Worm (Caenorhabditis elegans) whole organism, L3 larva: Measurements from ENCODE around the gene ubc-6.

Source experiments
- R02D3.7 ChIP-seq: fragments of 150-350 bp; optimal IDR thresholded peaks from 2 replicates; lab custom pipeline; 2014; ENCODE audit warnings: missing biosample characterization, missing genetic modification characterization
- ZK546.5 ChIP-seq: sonication (generic microtip); optimal IDR thresholded peaks from 2 replicates; lab custom pipeline; 2017; ENCODE audit warnings: missing biosample characterization, missing genetic modification characterization
- aly-2 ChIP-seq: fragments of 150-350 bp; optimal IDR thresholded peaks from 2 replicates; lab custom pipeline; 2014; ENCODE audit warnings: missing biosample characterization, missing genetic modification characterization
- ama-1 ChIP-seq: fragments of 150-350 bp; optimal IDR thresholded peaks from 2 replicates; lab custom pipeline; 2018
- ceh-28 ChIP-seq: fragments of 150-350 bp; optimal IDR thresholded peaks from 2 replicates; lab custom pipeline; 2014; ENCODE audit warnings: missing biosample characterization, missing genetic modification reagents, missing genetic modification characterization
- ceh-82 ChIP-seq: fragments of 150-350 bp; optimal IDR thresholded peaks from 2 replicates; lab custom pipeline; 2014; ENCODE audit warnings: missing biosample characterization, missing genetic modification characterization
- ceh-9 ChIP-seq: sonication (generic microtip); optimal IDR thresholded peaks from 2 replicates; lab custom pipeline; 2018; ENCODE audit warnings: missing biosample characterization, missing genetic modification characterization
- daf-12 ChIP-seq: fragments of 150-350 bp; optimal IDR thresholded peaks from 2 replicates; lab custom pipeline; 2014; ENCODE audit warnings: missing biosample characterization, missing genetic modification reagents, missing genetic modification characterization
- egl-27 ChIP-seq: sonication (generic microtip); optimal IDR thresholded peaks from 4 replicates; lab custom pipeline; 2017; ENCODE audit warnings: missing biosample characterization, missing genetic modification reagents, missing genetic modification characterization
- egl-5 ChIP-seq: fragments of 150-350 bp; optimal IDR thresholded peaks from 2 replicates; lab custom pipeline; 2017; ENCODE audit warnings: missing biosample characterization, missing genetic modification reagents, missing genetic modification characterization, inconsistent platforms
- elt-1 ChIP-seq: fragments of 150-350 bp; optimal IDR thresholded peaks from 2 replicates; lab custom pipeline; 2014; ENCODE audit warnings: missing biosample characterization, missing genetic modification characterization
- elt-2 ChIP-seq: sonication (generic microtip); optimal IDR thresholded peaks from 2 replicates; lab custom pipeline; 2016; ENCODE audit warnings: missing genetic modification reagents, mild to moderate bottlenecking, missing genetic modification characterization, missing compliant biosample characterization
- elt-3 ChIP-seq, 3 experiments: fragments of 150-350 bp in 1 of 3; sonication (generic microtip) in 2 of 3; optimal IDR thresholded peaks; 2 replicates in 2 of 3; 4 replicates in 1 of 3; lab custom pipeline; 2014 to 2017; ENCODE audit warnings: missing biosample characterization in 3 of 3, missing genetic modification characterization in 3 of 3
- eor-1 ChIP-seq, 2 experiments: fragments of 150-350 bp; optimal IDR thresholded peaks; 2 replicates each; lab custom pipeline; 2014 to 2018; ENCODE audit warnings: missing biosample characterization in 2 of 2, missing genetic modification characterization in 2 of 2
- fkh-10 ChIP-seq: sonication (generic microtip); optimal IDR thresholded peaks from 2 replicates; lab custom pipeline; 2017; ENCODE audit warnings: missing biosample characterization, missing genetic modification reagents, missing genetic modification characterization
- fkh-2 ChIP-seq: fragments of 150-350 bp; optimal IDR thresholded peaks from 2 replicates; lab custom pipeline; 2014; ENCODE audit warnings: missing biosample characterization, missing genetic modification reagents, missing genetic modification characterization
- fos-1 ChIP-seq: fragments of 150-350 bp; optimal IDR thresholded peaks from 2 replicates; lab custom pipeline; 2014; ENCODE audit warnings: missing biosample characterization, missing genetic modification characterization
- hmg-11 ChIP-seq: sonication (generic microtip); optimal IDR thresholded peaks from 2 replicates; lab custom pipeline; 2016; ENCODE audit warnings: missing genetic modification characterization, missing compliant biosample characterization
- jun-1 ChIP-seq: fragments of 150-350 bp; optimal IDR thresholded peaks from 2 replicates; lab custom pipeline; 2014; ENCODE audit warnings: missing biosample characterization, missing genetic modification reagents, missing genetic modification characterization
- lin-15B ChIP-seq: fragments of 150-350 bp; optimal IDR thresholded peaks from 2 replicates; lab custom pipeline; 2014; ENCODE audit warnings: missing biosample characterization, missing genetic modification characterization
- lin-39 ChIP-seq: fragments of 150-350 bp; optimal IDR thresholded peaks from 2 replicates; lab custom pipeline; 2018; ENCODE audit warnings: missing biosample characterization, missing genetic modification reagents, missing genetic modification characterization
- lsy-12 ChIP-seq: sonication (generic microtip); optimal IDR thresholded peaks from 2 replicates; lab custom pipeline; 2016; ENCODE audit warnings: mild to moderate bottlenecking, missing genetic modification characterization, missing compliant biosample characterization
- mdl-1 ChIP-seq: fragments of 150-350 bp; optimal IDR thresholded peaks from 2 replicates; lab custom pipeline; 2014; ENCODE audit warnings: missing biosample characterization, missing genetic modification characterization
- mml-1 ChIP-seq: fragments of 150-350 bp; sonication (generic microtip); optimal IDR thresholded peaks from 3 replicates; lab custom pipeline; 2014; ENCODE audit warnings: missing biosample characterization, missing genetic modification characterization
- nfya-1 ChIP-seq: sonication (generic microtip); optimal IDR thresholded peaks from 2 replicates; lab custom pipeline; 2017; ENCODE audit warnings: missing genetic modification characterization, mild to moderate bottlenecking, missing compliant biosample characterization, antibody characterized with exemption, moderate library complexity; ENCODE audit not compliant: insufficient read depth
- nhr-11 ChIP-seq: fragments of 150-350 bp; optimal IDR thresholded peaks from 2 replicates; lab custom pipeline; 2014; ENCODE audit warnings: missing biosample characterization, missing genetic modification characterization
- nhr-12 ChIP-seq: fragments of 150-350 bp; optimal IDR thresholded peaks from 2 replicates; lab custom pipeline; 2014; ENCODE audit warnings: missing biosample characterization, missing genetic modification characterization
- nhr-23 ChIP-seq: fragments of 150-350 bp; optimal IDR thresholded peaks from 2 replicates; lab custom pipeline; 2014; ENCODE audit warnings: missing biosample characterization, missing genetic modification reagents, missing genetic modification characterization
- nhr-25 ChIP-seq: sonication (generic microtip); optimal IDR thresholded peaks from 2 replicates; lab custom pipeline; 2017; ENCODE audit warnings: missing biosample characterization, missing genetic modification characterization
- nhr-43 ChIP-seq: sonication (generic microtip); optimal IDR thresholded peaks from 2 replicates; lab custom pipeline; 2016; ENCODE audit warnings: mild to moderate bottlenecking, missing genetic modification characterization, missing compliant biosample characterization; ENCODE audit not compliant: poor library complexity, severe bottlenecking
- nhr-67 ChIP-seq: fragments of 150-350 bp; optimal IDR thresholded peaks from 2 replicates; lab custom pipeline; 2014; ENCODE audit warnings: missing biosample characterization, missing genetic modification characterization
- nhr-76 ChIP-seq: fragments of 150-350 bp; sonication (generic microtip); optimal IDR thresholded peaks from 5 replicates; lab custom pipeline; 2014; ENCODE audit warnings: missing biosample characterization, missing genetic modification characterization
- pha-4 ChIP-seq: fragments of 150-350 bp; optimal IDR thresholded peaks from 2 replicates; lab custom pipeline; 2014; ENCODE audit warnings: missing biosample characterization, missing genetic modification reagents, missing genetic modification characterization
- pqm-1 ChIP-seq: fragments of 150-350 bp; optimal IDR thresholded peaks from 2 replicates; lab custom pipeline; 2017; ENCODE audit warnings: missing biosample characterization, missing genetic modification characterization, inconsistent platforms
- sea-2 ChIP-seq: fragments of 150-350 bp; sonication (generic microtip); optimal IDR thresholded peaks from 4 replicates; lab custom pipeline; 2014; ENCODE audit warnings: missing biosample characterization, missing genetic modification reagents, missing genetic modification characterization
- skn-1 ChIP-seq: fragments of 150-350 bp; optimal IDR thresholded peaks from 2 replicates; lab custom pipeline; 2014; ENCODE audit warnings: missing biosample characterization, missing genetic modification characterization
- snpc-4 ChIP-seq: fragments of 150-350 bp; optimal IDR thresholded peaks from 2 replicates; lab custom pipeline; 2014; ENCODE audit warnings: missing biosample characterization, missing genetic modification characterization
- tbx-2 ChIP-seq: sonication (generic microtip); optimal IDR thresholded peaks from 2 replicates; lab custom pipeline; 2016; ENCODE audit warnings: mild to moderate bottlenecking, missing genetic modification characterization, missing compliant biosample characterization
- unc-39 ChIP-seq: sonication (generic microtip); optimal IDR thresholded peaks from 4 replicates; lab custom pipeline; 2017; ENCODE audit warnings: missing biosample characterization, missing genetic modification characterization
- unc-62 ChIP-seq: fragments of 150-350 bp; sonication (generic microtip); optimal IDR thresholded peaks from 4 replicates; lab custom pipeline; 2014; ENCODE audit warnings: missing biosample characterization, missing genetic modification reagents, missing genetic modification characterization
- zag-1 ChIP-seq: fragments of 150-350 bp; optimal IDR thresholded peaks from 2 replicates; lab custom pipeline; 2014; ENCODE audit warnings: missing biosample characterization, missing genetic modification characterization
- ztf-11 ChIP-seq: fragments of 150-350 bp; optimal IDR thresholded peaks from 2 replicates; lab custom pipeline; 2014; ENCODE audit warnings: missing biosample characterization, missing genetic modification characterization
- ztf-4 ChIP-seq: fragments of 150-350 bp; optimal IDR thresholded peaks from 2 replicates; lab custom pipeline; 2014; ENCODE audit warnings: missing biosample characterization, missing genetic modification characterization

The ubc-6 gene

DNA sequence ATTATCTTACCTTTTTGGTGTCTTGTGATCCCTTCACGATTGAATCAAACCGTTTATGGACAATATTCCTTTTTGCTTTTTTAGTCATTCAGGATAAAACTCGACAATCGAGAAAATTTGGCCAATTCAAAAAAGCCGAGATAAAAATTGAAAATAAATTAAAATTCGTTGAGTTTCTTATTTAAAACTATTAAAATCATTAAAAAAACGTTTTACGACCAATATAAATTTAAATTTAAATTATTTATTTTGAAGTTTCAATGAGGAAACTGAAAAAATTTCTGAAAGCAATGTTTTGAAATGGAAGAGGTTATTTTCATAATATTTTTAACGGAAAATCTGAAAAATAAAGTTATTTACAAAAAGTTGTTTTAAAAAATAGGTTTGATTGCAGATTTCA lies 44.3 kb downstream of the ubc-6 start, which contains the start of gene ZK1290.15:
ZK1290.15 (plus strand) TSS at position 301 of the 400 bp plus-strand sequence.
- no peak for TF ChIP-seq nhr-11 (tag; lab: Kevin White, UChicago)
- no peak for TF ChIP-seq nhr-67 (tag; lab: Kevin White, UChicago)

DNA sequence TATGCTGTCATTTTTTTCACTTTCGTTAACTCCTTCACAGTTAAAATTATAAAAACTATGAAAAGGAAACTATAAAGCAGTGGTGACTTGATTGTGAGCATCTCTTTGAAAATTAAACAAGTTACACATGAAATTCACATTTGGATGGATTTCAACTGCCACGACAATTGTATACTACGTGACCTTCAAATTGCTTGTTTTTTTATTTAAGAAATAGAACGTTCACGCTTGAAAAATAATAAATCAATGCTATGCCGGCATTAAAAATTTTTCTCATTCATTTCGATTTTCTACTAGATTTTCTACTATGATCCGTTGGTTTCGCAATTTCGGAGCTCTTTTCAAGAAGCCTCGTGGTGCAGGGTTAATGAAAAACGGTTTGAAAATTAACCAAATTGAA lies 46.5 kb downstream of the ubc-6 start, which contains the start of the genes ZK1290.7 and rnh-1.1:
ZK1290.7 (minus strand) TSS at position 101 of the 400 bp plus-strand sequence.
rnh-1.1 (plus strand) TSS at position 281 of the 400 bp plus-strand sequence.
- TF ChIP-seq lsy-12 (tag; lab: Kevin White, UChicago) = no peak
- no peak for TF ChIP-seq elt-1 (tag; lab: Kevin White, UChicago)
- TF ChIP-seq lin-39 (tag; lab: Kevin White, UChicago) = no peak
- TF ChIP-seq lin-15B (tag; lab: Kevin White, UChicago) = no peak
- no peak for TF ChIP-seq nhr-67 (tag; lab: Kevin White, UChicago)
- TF ChIP-seq R02D3.7 (tag; lab: Kevin White, UChicago) = no peak
- no peak for TF ChIP-seq daf-12
- no peak for TF ChIP-seq fkh-10 (GFP tag; lab: Kevin White, UChicago)
- TF ChIP-seq nhr-25 (tag; lab: Kevin White, UChicago) = no peak
- no peak for TF ChIP-seq ceh-9
- TF ChIP-seq ztf-4 (tag; lab: Kevin White, UChicago) = no peak
- no peak for TF ChIP-seq nhr-76 (tag; lab: Kevin White, UChicago)
- TF ChIP-seq, all 47 proteins: peak for 0

- TF ChIP-seq ztf-11 (tag; lab: Kevin White, UChicago) (no peak), elt-2 (tag; lab: Kevin White, UChicago) (peak; percentile 86), sea-2 (GFP tag; lab: Kevin White, UChicago) (no peak), jun-1 (peak; percentile 45), mml-1 (peak; percentile 39), pqm-1 (peak; percentile 78), nhr-23 (tag; lab: Kevin White, UChicago) (peak; percentile 89), snpc-4 (no peak), nhr-43 (tag; lab: Kevin White, UChicago) (peak; percentile 94), nfya-1 (tag; lab: Kevin White, UChicago) (no peak), tbx-2 (tag; lab: Kevin White, UChicago) (peak; percentile 25), elt-1 (tag; lab: Kevin White, UChicago) (no peak), ceh-28 (peak; percentile 6), nhr-25 (tag; lab: Kevin White, UChicago) (peak; percentile 57)
Observed at ce11 chrII:7528210-7528609, 49.2 kb downstream of the ubc-6 start.

DNA sequence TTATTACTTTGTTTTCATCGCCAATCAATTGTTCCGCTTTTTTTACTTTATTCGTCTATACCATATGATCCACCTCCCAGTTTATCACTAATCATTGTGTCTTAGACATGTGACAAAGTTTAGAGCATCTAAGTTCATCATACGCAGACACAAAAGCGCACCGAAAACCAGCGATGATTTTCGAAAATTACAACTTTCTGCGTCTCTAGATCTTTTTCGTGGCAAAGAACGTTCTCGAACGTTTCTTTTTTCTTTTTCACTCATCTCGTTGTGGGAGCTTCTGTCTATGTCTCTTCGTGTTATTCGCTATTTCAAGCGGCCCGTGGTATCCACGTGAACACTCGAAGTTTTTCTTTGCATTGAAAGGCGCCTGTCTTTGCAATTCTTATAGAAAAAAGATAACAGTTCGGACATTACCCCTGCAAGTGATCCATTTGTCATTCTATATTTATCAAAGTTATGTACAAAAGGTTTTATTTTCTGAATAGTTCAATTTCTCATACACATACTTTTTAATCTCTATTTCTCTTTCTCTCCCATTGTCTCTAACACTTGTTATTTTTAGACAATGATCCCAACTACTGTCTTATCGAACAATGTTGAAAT lies 50.2 kb downstream of the ubc-6 start, which contains the start of gene ZK1290.5:
ZK1290.5 (plus strand) TSS at position 566 of the 606 bp plus-strand sequence.
- TF ChIP-seq ama-1 (lab: Kevin White, UChicago) (no peak), tbx-2 (tag; lab: Kevin White, UChicago) (peak; percentile 62), lsy-12 (tag; lab: Kevin White, UChicago) (peak; percentile 84), nhr-25 (tag; lab: Kevin White, UChicago) (peak; percentile 86), jun-1 (peak; percentile 93), egl-5 (tag; lab: Kevin White, UChicago) (peak; percentile 51), pha-4 (tag; lab: Kevin White, UChicago) (peak; percentile 84), zag-1 (tag; lab: Kevin White, UChicago) (no peak), aly-2 (tag; lab: Kevin White, UChicago) (no peak), ZK546.5 (no peak), eor-1 (tag; optimal IDR thresholded peaks at IDR 0.05; lab: Kevin White, UChicago) (no peak), mdl-1 (tag; lab: Kevin White, UChicago) (peak; percentile 53), elt-1 (tag; lab: Kevin White, UChicago) (peak; percentile 20), nhr-43 (tag; lab: Kevin White, UChicago) (peak; percentile 91), nhr-12 (tag; lab: Kevin White, UChicago) (no peak), fkh-10 (GFP tag; lab: Kevin White, UChicago) (no peak), mml-1 (peak; percentile 75), fkh-2 (tag; lab: Kevin White, UChicago) (no peak), ztf-4 (tag; lab: Kevin White, UChicago) (peak; percentile 35), fos-1 (tag; lab: Kevin White, UChicago) (peak; percentile 60), ceh-28 (peak; percentile 60), egl-27 (tag; lab: Kevin White, UChicago) (peak; percentile 77), ceh-9 (no peak), pqm-1 (peak; percentile 73), sea-2 (GFP tag; lab: Kevin White, UChicago) (no peak), elt-2 (tag; lab: Kevin White, UChicago) (peak; percentile 94), hmg-11 (tag; lab: Kevin White, UChicago) (no peak), R02D3.7 (tag; lab: Kevin White, UChicago) (no peak), unc-39 (no peak), lin-15B (tag; lab: Kevin White, UChicago) (peak; percentile 58), daf-12 (no peak), nhr-67 (tag; lab: Kevin White, UChicago) (no peak), unc-62 (GFP tag; lab: Kevin White, UChicago) (peak; percentile 34), skn-1 (tag; lab: Kevin White, UChicago) (peak; percentile 71), ceh-82 (tag; lab: Kevin White, UChicago) (no peak), elt-3 (tag; optimal IDR thresholded peaks at IDR 0.05; lab: Kevin White, UChicago) (peak; percentile 1 to 61 (median 49)), nhr-76 (tag; lab: Kevin White, UChicago) (no peak)
